Fruit fly (Drosophila melanogaster) whole organism, embryonic: ENCODE measurements around the gene wus.

ENCODE experiments used
- Bdp1 ChIP-seq: fragments of 200-800 bp; sonication (Bioruptor generic); optimal IDR thresholded peaks from 3 replicates; lab custom pipeline; 2016; ENCODE audit warnings: missing biosample characterization, missing genetic modification characterization
- BtbVII ChIP-seq: fragments of 200-800 bp; sonication (Bioruptor generic); optimal IDR thresholded peaks from 3 replicates; lab custom pipeline; 2017; ENCODE audit warnings: missing biosample characterization, mild to moderate bottlenecking, missing genetic modification characterization
- CG10209 ChIP-seq: fragments of 200-800 bp; sonication (Bioruptor generic); optimal IDR thresholded peaks from 3 replicates; lab custom pipeline; 2017; ENCODE audit warnings: missing biosample characterization, mild to moderate bottlenecking, missing genetic modification characterization, missing genetic modification reagents
- CG1024 ChIP-seq: fragments of 200-800 bp; sonication (Bioruptor generic); IDR thresholded peaks from 2 replicates; pipeline ENCODE4 v1.3.6; 2022; ENCODE audit warnings: missing biosample characterization, missing genetic modification characterization
- CG10959 ChIP-seq: fragments of 200-800 bp; sonication (Bioruptor generic); IDR thresholded peaks from 2 replicates; pipeline ENCODE4 v1.3.6; 2022; ENCODE audit warnings: missing biosample characterization, missing genetic modification characterization
- CG1233 ChIP-seq: fragments of 200-800 bp; sonication (Bioruptor generic); optimal IDR thresholded peaks from 4 replicates; lab custom pipeline; 2018; ENCODE audit warnings: missing biosample characterization, mild to moderate bottlenecking, missing genetic modification characterization
- CG12659 ChIP-seq: fragments of 200-800 bp; sonication (Bioruptor generic); optimal IDR thresholded peaks from 3 replicates; lab custom pipeline; 2017; ENCODE audit warnings: mild to moderate bottlenecking, missing biosample characterization, missing genetic modification reagents, missing genetic modification characterization
- CG13424 ChIP-seq: fragments of 200-800 bp; sonication (Bioruptor generic); optimal IDR thresholded peaks from 2 replicates; lab custom pipeline; 2019; ENCODE audit warnings: missing biosample characterization, mild to moderate bottlenecking, missing genetic modification characterization, moderate library complexity
- CG13624 ChIP-seq: fragments of 200-800 bp; sonication (Bioruptor generic); optimal IDR thresholded peaks from 2 replicates; lab custom pipeline; 2016; ENCODE audit warnings: missing biosample characterization, missing genetic modification characterization
- CG13894 ChIP-seq: fragments of 200-800 bp; sonication (Bioruptor generic); optimal IDR thresholded peaks from 3 replicates; lab custom pipeline; 2018; ENCODE audit warnings: missing biosample characterization, mild to moderate bottlenecking, missing genetic modification characterization, moderate library complexity
- CG17802 ChIP-seq: fragments of 200-800 bp; sonication (Bioruptor generic); optimal IDR thresholded peaks from 2 replicates; lab custom pipeline; 2018; ENCODE audit warnings: missing biosample characterization, mild to moderate bottlenecking, missing genetic modification characterization, moderate library complexity
- CG31365 ChIP-seq: fragments of 200-800 bp; sonication (Bioruptor generic); optimal IDR thresholded peaks from 2 replicates; lab custom pipeline; 2018; ENCODE audit warnings: missing biosample characterization, mild to moderate bottlenecking, missing genetic modification characterization
- CG32772 ChIP-seq: fragments of 200-800 bp; sonication (Bioruptor generic); IDR thresholded peaks from 2 replicates; pipeline ENCODE4 v1.3.6; 2022; ENCODE audit warnings: missing biosample characterization, missing genetic modification characterization
- CG4820 ChIP-seq: fragments of 200-800 bp; sonication (Bioruptor generic); optimal IDR thresholded peaks from 3 replicates; lab custom pipeline; 2016; ENCODE audit warnings: missing biosample characterization, missing genetic modification characterization
- CG8388 ChIP-seq: fragments of 200-800 bp; sonication (Bioruptor generic); optimal IDR thresholded peaks from 2 replicates; lab custom pipeline; 2019; ENCODE audit warnings: missing biosample characterization, mild to moderate bottlenecking, missing genetic modification characterization, moderate library complexity
- CG8924 ChIP-seq: fragments of 200-800 bp; optimal IDR thresholded peaks from 3 replicates; lab custom pipeline; 2019; ENCODE audit warnings: missing biosample characterization, mild to moderate bottlenecking, missing genetic modification characterization, moderate library complexity
- CG9215 ChIP-seq: fragments of 200-800 bp; sonication (Bioruptor generic); IDR thresholded peaks from 2 replicates; pipeline ENCODE4 v1.3.6; 2022; ENCODE audit warnings: missing biosample characterization, missing genetic modification characterization
- CG9437 ChIP-seq: fragments of 200-800 bp; sonication (Bioruptor generic); optimal IDR thresholded peaks from 2 replicates; lab custom pipeline; 2018; ENCODE audit warnings: missing biosample characterization, mild to moderate bottlenecking, missing genetic modification characterization
- CrebB ChIP-seq: fragments of 200-800 bp; sonication (Bioruptor generic); optimal IDR thresholded peaks from 3 replicates; lab custom pipeline; 2018; ENCODE audit warnings: missing biosample characterization, mild to moderate bottlenecking, missing genetic modification characterization
- Dll ChIP-seq: fragments of 200-800 bp; sonication (Bioruptor generic); IDR thresholded peaks from 4 replicates; pipeline ENCODE4 v1.3.6; 2022; ENCODE audit warnings: missing biosample characterization, missing genetic modification characterization; ENCODE audit not compliant: partially characterized antibody
- E2f2 ChIP-seq: fragments of 200-800 bp; sonication (Bioruptor generic); IDR thresholded peaks from 2 replicates; pipeline ENCODE4 v1.3.6; 2022; ENCODE audit warnings: missing biosample characterization, missing genetic modification characterization
- Gug ChIP-seq: fragments of 200-800 bp; sonication (Bioruptor generic); IDR thresholded peaks from 4 replicates; pipeline ENCODE4 v1.3.6; 2022; ENCODE audit warnings: missing biosample characterization, missing genetic modification characterization
- HmgZ ChIP-seq: fragments of 200-800 bp; sonication (Bioruptor generic); optimal IDR thresholded peaks from 2 replicates; lab custom pipeline; 2018; ENCODE audit warnings: missing biosample characterization, mild to moderate bottlenecking, missing genetic modification characterization
- Hr51 ChIP-seq, 2 experiments: fragments of 200-800 bp; sonication (Bioruptor generic); optimal IDR thresholded peaks; 2 replicates in 1 of 2; 3 replicates in 1 of 2; lab custom pipeline; 2016 to 2018; ENCODE audit warnings: missing biosample characterization in 2 of 2, missing genetic modification characterization in 2 of 2, mild to moderate bottlenecking in 1 of 2, moderate library complexity in 1 of 2
- Kr ChIP-seq: fragments of 200-800 bp; sonication (Bioruptor generic); optimal IDR thresholded peaks from 2 replicates; lab custom pipeline; 2017; ENCODE audit warnings: missing biosample characterization, mild to moderate bottlenecking, missing genetic modification characterization
- Med ChIP-seq: fragments of 200-800 bp; sonication (Bioruptor generic); peaks from one replicate; lab custom pipeline; 2016; ENCODE audit warnings: missing biosample characterization, missing genetic modification characterization, mild to moderate bottlenecking, inconsistent platforms, moderate library complexity
- Nf-YB ChIP-seq: fragments of 200-800 bp; sonication (Bioruptor generic); optimal IDR thresholded peaks from 3 replicates; lab custom pipeline; 2019; ENCODE audit warnings: missing biosample characterization, mild to moderate bottlenecking, missing genetic modification characterization, moderate library complexity
- Oli ChIP-seq: fragments of 200-800 bp; sonication (Bioruptor generic); optimal IDR thresholded peaks from 2 replicates; lab custom pipeline; 2018; ENCODE audit warnings: missing biosample characterization, mild to moderate bottlenecking, missing genetic modification characterization, moderate library complexity
- Xrp1 ChIP-seq: fragments of 200-800 bp; sonication (Bioruptor generic); IDR thresholded peaks from 2 replicates; pipeline ENCODE4 v1.3.6; 2022; ENCODE audit warnings: missing biosample characterization, missing genetic modification characterization
- chinmo ChIP-seq: fragments of 200-800 bp; sonication (Bioruptor generic); IDR thresholded peaks from 4 replicates; pipeline ENCODE4 v1.3.6; 2022; ENCODE audit warnings: missing biosample characterization, missing genetic modification characterization; ENCODE audit not compliant: partially characterized antibody
- dm ChIP-seq: fragments of 200-800 bp; sonication (Bioruptor generic); optimal IDR thresholded peaks from 3 replicates; lab custom pipeline; 2016; ENCODE audit warnings: missing biosample characterization, missing genetic modification characterization
- esg ChIP-seq: fragments of 200-800 bp; sonication (Bioruptor generic); conservative IDR thresholded peaks from 2 replicates; pipeline ENCODE4 v1.3.6; 2022; ENCODE audit warnings: missing biosample characterization, missing genetic modification characterization
- eve ChIP-seq, 2 experiments: fragments of >200 bp; optimal IDR thresholded peaks; 2 replicates each; lab custom pipeline; 2017; ENCODE audit warnings: missing biosample characterization in 2 of 2, missing genetic modification characterization in 2 of 2
- exex ChIP-seq: fragments of 200-800 bp; sonication (Bioruptor generic); optimal IDR thresholded peaks from 4 replicates; lab custom pipeline; 2018; ENCODE audit warnings: missing biosample characterization, mild to moderate bottlenecking, missing genetic modification characterization, moderate library complexity
- eyg ChIP-seq: fragments of 200-800 bp; sonication (Bioruptor generic); optimal IDR thresholded peaks from 3 replicates; lab custom pipeline; 2016; ENCODE audit warnings: missing biosample characterization, missing genetic modification characterization
- jigr1 ChIP-seq: fragments of 200-800 bp; sonication (Bioruptor generic); IDR thresholded peaks from 3 replicates; pipeline ENCODE4 v1.3.6; 2022; ENCODE audit warnings: missing biosample characterization, missing genetic modification characterization
- nau ChIP-seq: fragments of 200-800 bp; sonication (Bioruptor generic); optimal IDR thresholded peaks from 3 replicates; lab custom pipeline; 2017; ENCODE audit warnings: missing biosample characterization, mild to moderate bottlenecking, missing genetic modification characterization, missing genetic modification reagents
- nerfin-1 ChIP-seq: fragments of 200-800 bp; sonication (Bioruptor generic); optimal IDR thresholded peaks from 3 replicates; lab custom pipeline; 2019; ENCODE audit warnings: missing biosample characterization, mild to moderate bottlenecking, missing genetic modification characterization, moderate library complexity
- odd ChIP-seq: fragments of 200-800 bp; sonication (Bioruptor generic); optimal IDR thresholded peaks from 2 replicates; lab custom pipeline; 2017; ENCODE audit warnings: missing biosample characterization, mild to moderate bottlenecking, missing genetic modification characterization
- pum ChIP-seq: fragments of 200-800 bp; sonication (Bioruptor generic); optimal IDR thresholded peaks from 2 replicates; lab custom pipeline; 2016; ENCODE audit warnings: missing biosample characterization, missing genetic modification characterization
- ro ChIP-seq: fragments of 200-800 bp; sonication (Bioruptor generic); IDR thresholded peaks from 2 replicates; pipeline ENCODE4 v1.3.6; 2022; ENCODE audit warnings: missing biosample characterization, missing genetic modification characterization
- vvl ChIP-seq: fragments of 200-800 bp; sonication (Bioruptor generic); IDR thresholded peaks from 2 replicates; pipeline ENCODE4 v1.3.6; 2022; ENCODE audit warnings: missing biosample characterization, missing genetic modification characterization
- zen ChIP-seq: fragments of 200-800 bp; sonication (Bioruptor generic); optimal IDR thresholded peaks from 3 replicates; lab custom pipeline; 2018; ENCODE audit warnings: missing biosample characterization, mild to moderate bottlenecking, missing genetic modification characterization, moderate library complexity
- zen2 ChIP-seq: fragments of 200-800 bp; sonication (Bioruptor generic); IDR thresholded peaks from 3 replicates; pipeline ENCODE4 v1.3.6; 2022; ENCODE audit warnings: missing biosample characterization, missing genetic modification characterization; ENCODE audit not compliant: partially characterized antibody
- zfh1 ChIP-seq: fragments of 200-800 bp; sonication (Bioruptor generic); IDR thresholded peaks from 3 replicates; pipeline ENCODE4 v1.3.6; 2022; ENCODE audit warnings: missing biosample characterization, missing genetic modification characterization

Gene wus

DNA sequence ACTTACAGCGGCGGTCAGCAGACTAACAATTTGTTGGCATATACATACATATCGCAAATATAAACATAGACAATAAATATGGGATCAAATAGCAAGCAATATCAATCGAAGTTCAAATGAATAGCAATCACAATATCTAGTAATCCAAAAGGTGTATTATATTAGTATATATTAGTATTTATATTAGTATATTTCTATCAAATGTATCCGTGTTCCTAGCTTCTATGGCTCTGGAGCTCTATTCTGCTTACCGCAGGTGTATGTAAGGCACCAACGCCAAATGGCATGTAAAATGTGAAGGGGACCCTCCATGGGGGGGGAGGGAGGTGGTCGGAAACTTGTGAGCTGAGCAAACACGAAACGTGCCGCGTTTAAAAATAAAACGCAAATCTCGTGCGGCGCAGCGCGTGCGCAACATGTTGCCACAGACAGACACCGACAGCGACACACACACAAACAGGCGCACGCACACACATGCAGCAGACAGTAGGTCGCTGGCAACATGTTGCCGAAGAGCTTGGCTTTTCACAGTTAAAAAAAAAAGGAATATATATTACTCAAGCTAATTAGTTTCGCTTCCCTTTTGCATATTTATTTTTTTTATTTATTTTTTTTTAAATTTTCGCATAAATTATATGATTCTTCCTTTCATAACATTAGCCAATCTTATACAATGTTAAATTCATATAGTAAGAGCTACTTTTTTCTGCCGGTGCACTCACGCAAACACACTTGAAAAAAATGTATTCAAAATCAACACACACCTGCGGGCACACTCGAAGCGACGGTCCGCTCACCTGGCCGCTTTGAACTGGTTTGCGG lies 10.0 kb downstream of the wus start (continued):
- TF ChIP-seq CG10209 (GFP tag; lab: Kevin White, UChicago) (peak; percentile 55), zfh1 (GFP tag; lab: Robert Waterston, UW) (peak; percentile 61; the same call in 2 of the 3 replicates), CG4820 (peak; percentile 49), CG13424 (tag; lab: Kevin White, UChicago) (peak; percentile 76), dm (GFP tag; lab: Kevin White, UChicago) (no peak), CG9437 (GFP tag; lab: Kevin White, UChicago) (peak; percentile 46), Dll (GFP tag; lab: Robert Waterston, UW) (no peak), nerfin-1 (peak; percentile 50), odd (GFP tag; lab: Kevin White, UChicago) (peak; percentile 39), esg (GFP tag; lab: Robert Waterston, UW) (peak; percentile 67), CG8924 (tag; lab: Kevin White, UChicago) (peak; percentile 27), E2f2 (0 out of 2 replicates have a peak, but pooled peaks have one; percentile 10), CG1024 (0 out of 2 replicates have a peak, but pooled peaks have one; percentile 30), Hr51 (GFP tag; optimal IDR thresholded peaks at IDR 0.05; lab: Kevin White, UChicago) (peak in 1 of 2 experiments; percentile 72), CrebB (tag; lab: Kevin White, UChicago) (peak; percentile 16), CG17802 (tag; lab: Kevin White, UChicago) (peak; percentile 35), Xrp1 (peak; percentile 76), Gug (GFP tag; lab: Robert Waterston, UW) (peak; percentile 17; the same call in 1 of the 4 replicates), Kr (GFP tag; lab: Kevin White, UChicago) (no peak), zen (peak; percentile 26), CG12659 (peak; percentile 55), nau (GFP tag; lab: Kevin White, UChicago) (no peak), Oli (tag; lab: Kevin White, UChicago) (peak; percentile 64), Nf-YB (GFP tag; lab: Kevin White, UChicago) (no peak), CG13624 (no peak), ro (GFP tag; lab: Robert Waterston, UW) (peak; percentile 53), CG10959 (GFP tag; lab: Robert Waterston, UW) (0 out of 2 replicates have a peak, but pooled peaks have one; percentile 27), BtbVII (GFP tag; lab: Kevin White, UChicago) (peak; percentile 42), eve (GFP tag; optimal IDR thresholded peaks at IDR 0.05; lab: Kevin White, UChicago) (peak in 1 of 2 experiments; percentile 64), pum (peak; percentile 2), zen2 (GFP tag; lab: Robert Waterston, UW) (no peak), CG9215 (GFP tag; lab: Robert Waterston, UW) (peak; percentile 44), jigr1 (GFP tag; lab: Robert Waterston, UW) (peak; percentile 42; the same call in 2 of the 3 replicates), eyg (GFP tag; lab: Kevin White, UChicago) (no peak), vvl (GFP tag; lab: Robert Waterston, UW) (peak; percentile 80), CG32772 (GFP tag; lab: Robert Waterston, UW) (peak; percentile 73), Bdp1 (no peak), CG31365 (tag; lab: Kevin White, UChicago) (no peak)

DNA sequence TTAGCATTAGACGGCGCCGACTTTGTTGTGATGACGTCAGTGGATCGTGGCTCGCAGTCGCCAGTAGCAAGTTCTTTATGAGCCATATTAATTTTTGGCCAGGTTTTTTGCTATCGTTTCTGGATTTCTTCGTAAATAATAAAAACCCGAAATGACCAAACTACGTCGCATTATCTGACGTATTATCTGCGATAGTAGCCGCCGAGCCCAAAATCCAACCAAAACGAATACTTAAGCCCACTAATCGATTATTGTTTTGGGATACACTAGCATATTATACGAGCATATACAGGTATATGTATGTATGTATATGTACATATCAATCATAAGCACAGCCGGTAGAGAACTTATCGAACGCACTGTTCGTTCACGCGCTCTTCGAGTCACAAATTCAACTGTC lies 13.9 kb downstream of the wus start:
- TF ChIP-seq chinmo (GFP tag; lab: Robert Waterston, UW) = 0 out of 4 replicates have a peak, but pooled peaks have one; percentile 54
- TF ChIP-seq CG8388 = peak; percentile 45
- no peak for TF ChIP-seq CG1233 (GFP tag; lab: Kevin White, UChicago)
- peak; percentile 50 for TF ChIP-seq exex (tag; lab: Kevin White, UChicago)
- TF ChIP-seq CG13894 (tag; lab: Kevin White, UChicago) = peak; percentile 77
- TF ChIP-seq Med = peak; percentile 40
- TF ChIP-seq HmgZ (tag; lab: Kevin White, UChicago) = no peak
